Fruit fly (Drosophila melanogaster) whole organism, adult: Measurements from ENCODE around the gene Nckx30C.

Experiments
- CG11617 ChIP-seq: fragments of 200-800 bp; sonication (Bioruptor generic); optimal IDR thresholded peaks from 2 replicates; lab custom pipeline; 2017; ENCODE audit warnings: mild to moderate bottlenecking, missing biosample characterization, missing genetic modification reagents, missing genetic modification characterization
- CG12768 ChIP-seq: fragments of 200-800 bp; sonication (Bioruptor generic); optimal IDR thresholded peaks from 2 replicates; lab custom pipeline; 2017; ENCODE audit warnings: missing biosample characterization, missing genetic modification characterization, mild to moderate bottlenecking, moderate library complexity, missing genetic modification reagents
- CG14711 ChIP-seq: fragments of 200-800 bp; sonication (Bioruptor generic); optimal IDR thresholded peaks from 2 replicates; lab custom pipeline; 2018; ENCODE audit warnings: missing biosample characterization, mild to moderate bottlenecking, missing genetic modification characterization, moderate library complexity
- CG1620 ChIP-seq: fragments of 200-800 bp; sonication (Bioruptor generic); optimal IDR thresholded peaks from 2 replicates; lab custom pipeline; 2016; ENCODE audit warnings: missing biosample characterization, missing genetic modification characterization
- CG5204 ChIP-seq: fragments of 200-800 bp; sonication (Bioruptor generic); optimal IDR thresholded peaks from 2 replicates; lab custom pipeline; 2016; ENCODE audit warnings: missing biosample characterization, missing genetic modification characterization
- CG7101 ChIP-seq: fragments of 200-800 bp; sonication (Bioruptor generic); optimal IDR thresholded peaks from 2 replicates; lab custom pipeline; 2018; ENCODE audit warnings: missing biosample characterization, mild to moderate bottlenecking, missing genetic modification characterization, moderate library complexity
- Clk ChIP-seq: fragments of 200-800 bp; sonication (Bioruptor generic); optimal IDR thresholded peaks from 2 replicates; lab custom pipeline; 2017; ENCODE audit warnings: missing biosample characterization, missing genetic modification characterization
- Crg-1 ChIP-seq: fragments of 200-800 bp; sonication (Bioruptor generic); optimal IDR thresholded peaks from 2 replicates; lab custom pipeline; 2016; ENCODE audit warnings: missing biosample characterization, missing genetic modification characterization
- Hr96 ChIP-seq: fragments of 200-800 bp; sonication (Bioruptor generic); optimal IDR thresholded peaks from 2 replicates; lab custom pipeline; 2016; ENCODE audit warnings: missing biosample characterization, missing genetic modification characterization
- bab1 ChIP-seq: fragments of 200-800 bp; sonication (Bioruptor generic); optimal IDR thresholded peaks from 3 replicates; lab custom pipeline; 2019; ENCODE audit warnings: missing biosample characterization, mild to moderate bottlenecking, missing genetic modification characterization, moderate library complexity
- kay ChIP-seq: fragments of 200-800 bp; sonication (Bioruptor generic); peaks from one replicate; lab custom pipeline; 2016; ENCODE audit warnings: missing biosample characterization, missing genetic modification characterization, borderline replicate concordance
- pad ChIP-seq: fragments of 200-800 bp; sonication (Bioruptor generic); optimal IDR thresholded peaks from 3 replicates; lab custom pipeline; 2017; ENCODE audit warnings: missing biosample characterization, missing genetic modification characterization, mild to moderate bottlenecking, moderate library complexity, missing genetic modification reagents
- tj ChIP-seq: fragments of 200-800 bp; sonication (Bioruptor generic); optimal IDR thresholded peaks from 3 replicates; lab custom pipeline; 2017; ENCODE audit warnings: missing biosample characterization, mild to moderate bottlenecking, missing genetic modification characterization, moderate library complexity

DNA sequence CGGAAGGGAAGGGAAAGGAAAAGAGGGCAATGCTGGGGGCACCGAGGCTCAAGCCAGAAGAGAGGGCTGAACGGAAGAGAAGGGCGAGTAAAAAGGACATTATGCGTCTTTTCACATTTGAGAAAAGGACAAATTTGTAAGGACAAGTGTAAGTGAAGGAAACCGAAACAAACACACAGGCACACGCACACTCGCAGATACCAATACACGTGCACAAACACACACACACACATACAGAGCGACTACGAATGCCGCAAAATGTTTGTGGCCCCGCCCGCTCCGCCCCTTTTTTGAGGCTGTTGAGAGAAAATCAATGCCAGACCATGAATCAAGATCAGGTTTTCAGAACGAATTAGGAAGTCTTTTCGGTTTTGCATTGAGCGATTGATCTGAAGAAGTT lies 7.1 kb upstream of the Nckx30C start:
- TF ChIP-seq bab1 (GFP tag; lab: Kevin White, UChicago) (no peak), CG14711 (no peak), Hr96 (GFP tag; lab: Kevin White, UChicago) (no peak), Crg-1 (GFP tag; lab: Kevin White, UChicago) (no peak), CG11617 (GFP tag; lab: Kevin White, UChicago) (no peak), CG5204 (GFP tag; lab: Kevin White, UChicago) (no peak), CG1620 (GFP tag; lab: Kevin White, UChicago) (no peak), Clk (GFP tag; lab: Kevin White, UChicago) (no peak), tj (GFP tag; lab: Kevin White, UChicago) (no peak), pad (no peak), CG7101 (no peak), kay (GFP tag; lab: Kevin White, UChicago) (no peak), CG12768 (no peak)
